Worm (Caenorhabditis elegans) whole organism, L2 larva: ENCODE data around the gene aka-1.

Source experiments
- aly-2 ChIP-seq: fragments of 150-350 bp; optimal IDR thresholded peaks from 2 replicates; lab custom pipeline; 2014; ENCODE audit warnings: missing biosample characterization, missing genetic modification characterization
- ama-1 ChIP-seq: fragments of 150-350 bp; optimal IDR thresholded peaks from 2 replicates; lab custom pipeline; 2018; ENCODE audit warnings: inconsistent platforms
- blmp-1 ChIP-seq: sonication (generic microtip); optimal IDR thresholded peaks from 2 replicates; lab custom pipeline; 2017; ENCODE audit warnings: missing genetic modification characterization, mild to moderate bottlenecking, missing compliant biosample characterization, antibody characterized with exemption, moderate library complexity; ENCODE audit not compliant: insufficient read depth
- egl-27 ChIP-seq: sonication (generic microtip); optimal IDR thresholded peaks from 3 replicates; lab custom pipeline; 2017; ENCODE audit warnings: missing biosample characterization, missing genetic modification reagents, missing genetic modification characterization
- elt-3 ChIP-seq: sonication (generic microtip); optimal IDR thresholded peaks from 2 replicates; lab custom pipeline; 2017; ENCODE audit warnings: missing biosample characterization, missing genetic modification characterization
- gmeb-1 ChIP-seq: fragments of 150-350 bp; optimal IDR thresholded peaks from 2 replicates; lab custom pipeline; 2014; ENCODE audit warnings: missing biosample characterization, missing genetic modification characterization
- lin-13 ChIP-seq: fragments of 150-350 bp; optimal IDR thresholded peaks from 2 replicates; lab custom pipeline; 2014; ENCODE audit warnings: missing biosample characterization, missing genetic modification reagents, missing genetic modification characterization
- mbf-1 ChIP-seq: sonication (generic microtip); optimal IDR thresholded peaks from 2 replicates; lab custom pipeline; 2017; ENCODE audit warnings: missing biosample characterization, missing genetic modification characterization
- mdl-1 ChIP-seq, 2 experiments: fragments of 150-350 bp in 1 of 2; sonication (generic microtip) in 1 of 2; optimal IDR thresholded peaks; 2 replicates each; lab custom pipeline; 2017; ENCODE audit warnings: missing biosample characterization in 2 of 2, missing genetic modification characterization in 2 of 2
- nhr-11 ChIP-seq: fragments of 150-350 bp; optimal IDR thresholded peaks from 2 replicates; lab custom pipeline; 2014; ENCODE audit warnings: missing biosample characterization, missing genetic modification characterization
- nhr-23 ChIP-seq: fragments of 150-350 bp; optimal IDR thresholded peaks from 2 replicates; lab custom pipeline; 2014; ENCODE audit warnings: missing biosample characterization, missing genetic modification reagents, missing genetic modification characterization
- nhr-237 ChIP-seq: fragments of 150-350 bp; optimal IDR thresholded peaks from 2 replicates; lab custom pipeline; 2014; ENCODE audit warnings: missing biosample characterization, missing genetic modification characterization

DNA sequence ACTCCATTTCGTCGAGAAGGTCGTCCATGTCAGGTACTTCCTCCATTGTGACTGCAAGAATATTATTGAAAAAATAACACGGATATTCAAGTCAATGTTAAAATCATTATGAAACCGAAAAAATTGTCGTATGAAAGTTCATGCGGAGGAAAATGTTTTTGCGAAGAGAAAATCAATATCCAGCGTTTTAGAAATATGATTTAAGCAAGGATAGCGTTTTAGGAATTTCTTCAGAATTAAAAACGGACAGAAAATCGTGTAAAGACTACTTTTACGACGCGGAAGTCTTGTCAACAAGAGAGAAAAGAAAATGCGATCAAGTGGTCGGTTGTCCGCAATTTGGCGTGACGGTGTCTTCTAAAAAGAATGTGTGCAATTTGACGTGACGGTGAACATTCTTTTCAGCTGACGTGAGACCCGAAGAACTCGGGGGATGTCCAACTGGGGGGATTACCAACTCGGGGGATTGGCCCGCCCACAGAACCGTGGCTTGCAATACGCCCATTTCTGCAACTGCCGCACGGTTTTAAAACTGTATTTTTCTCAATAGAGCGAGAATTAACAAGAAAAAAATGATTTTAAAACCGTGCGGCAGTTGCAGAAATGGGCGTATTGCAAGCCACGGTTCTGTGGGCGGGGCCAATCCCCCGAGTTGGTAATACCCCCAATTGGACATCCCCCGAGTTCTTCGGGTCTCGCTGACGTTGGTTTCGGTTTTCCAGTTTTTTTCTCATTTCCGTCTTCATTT, at the start of gene aka-1, which contains the start of gene ubc-6:
- TF ChIP-seq lin-13 (peak; percentile 78), egl-27 (tag; lab: Kevin White, UChicago) (peak; percentile 52), nhr-237 (peak; percentile 41), mdl-1 (tag; optimal IDR thresholded peaks at IDR 0.05; lab: Kevin White, UChicago) (peak in 1 of 2 experiments; percentile 52), nhr-11 (no peak), blmp-1 (tag; lab: Kevin White, UChicago) (peak; percentile 47), gmeb-1 (tag; lab: Kevin White, UChicago) (peak; percentile 72), elt-3 (tag; lab: Kevin White, UChicago) (no peak), ama-1 (lab: Kevin White, UChicago) (no peak), mbf-1 (tag; lab: Kevin White, UChicago) (no peak), nhr-23 (tag; lab: Kevin White, UChicago) (no peak), aly-2 (no peak)
